Worm (Caenorhabditis elegans): ENCODE measurements around the gene cyp-29A2.
A peak's percentile ranks its signal among the peaks of the same experiment; 100 is the strongest.

Gene cyp-29A2

DNA sequence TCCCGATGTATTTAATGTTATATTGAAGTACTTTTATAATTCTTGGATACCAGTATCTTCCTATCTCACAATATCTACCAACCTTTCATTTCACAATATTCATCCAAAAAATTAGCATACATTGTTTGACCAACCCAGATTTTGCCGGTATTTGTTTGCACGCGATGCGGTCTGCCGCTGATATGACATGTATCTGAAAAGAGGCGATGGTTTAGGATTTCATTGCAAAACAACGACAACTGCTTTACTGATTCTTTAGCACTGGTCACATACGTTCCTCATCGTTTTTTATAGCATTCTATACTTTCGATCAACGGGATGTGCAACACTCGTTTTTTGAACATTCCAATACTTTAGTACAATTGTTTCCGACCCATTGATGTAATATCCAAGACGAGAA lies 30.5 kb downstream of the cyp-29A2 start, which contains the start of gene mam-4:
Gene mam-4, plus strand, starts transcription at position 301 of the 400 bp plus-strand sequence.
- TF ChIP-seq vab-7 (GFP tag; IDR thresholded peaks at IDR 0.05) (no peak), unc-62 (GFP tag; optimal IDR thresholded peaks at IDR 0.05 in 1 of 2) (peak in 1 of 2 experiments; percentile 53), unc-62 (tag; optimal IDR thresholded peaks at IDR 0.05) (no peak)

DNA sequence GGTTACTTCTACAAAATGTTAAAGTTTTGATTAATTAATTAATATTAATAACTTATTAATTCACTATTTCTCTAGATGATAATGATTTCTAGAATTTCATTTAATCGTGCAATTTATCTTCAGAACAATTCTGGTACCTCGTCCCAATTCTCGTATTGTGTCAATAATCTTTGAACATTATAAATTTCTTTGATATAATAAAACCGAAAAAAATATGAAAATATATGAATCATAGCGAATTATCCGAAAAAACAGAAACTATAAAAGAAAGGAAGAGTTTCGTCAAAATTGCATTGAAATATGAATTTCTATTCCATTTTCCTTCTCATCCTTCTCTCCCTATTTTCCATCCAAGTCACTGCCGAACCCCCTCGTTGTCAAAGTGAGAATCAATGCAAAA lies 33.4 kb downstream of the cyp-29A2 start, which contains the start of gene T19B10.12:
Gene T19B10.12, plus strand, starts transcription at position 301 of the 400 bp plus-strand sequence.
- TF ChIP-seq aha-1 (tag), result peak; percentile 27
- TF ChIP-seq snpc-1.2 (GFP tag; IDR thresholded peaks at IDR 0.05), result no peak

DNA sequence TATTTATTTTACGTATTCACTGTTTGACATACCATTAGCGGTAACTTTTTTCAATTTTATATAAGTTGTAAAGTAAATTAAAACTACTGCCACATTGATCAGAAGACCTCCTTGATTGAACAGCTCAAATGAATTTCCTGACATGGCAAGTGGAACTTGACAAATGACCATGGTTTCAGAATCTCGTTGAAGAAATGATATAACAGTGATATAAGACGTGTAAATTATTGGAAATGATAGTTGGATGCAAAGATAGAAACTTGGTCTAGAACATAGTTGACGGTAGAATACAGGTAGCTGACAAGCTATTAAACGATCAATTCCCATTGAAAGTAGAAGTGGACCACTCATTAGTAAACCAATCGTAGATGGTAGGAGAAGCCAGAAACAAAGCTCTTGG lies 34.4 kb downstream of the cyp-29A2 start:
- no peak for TF ChIP-seq lin-38 (GFP tag; IDR thresholded peaks at IDR 0.05)
- no peak for TF ChIP-seq nhr-11 (tag; optimal IDR thresholded peaks at IDR 0.05)
- TF ChIP-seq dmd-8 (GFP tag; IDR thresholded peaks at IDR 0.05), result no peak
- TF ChIP-seq hlh-11 (tag; optimal IDR thresholded peaks at IDR 0.05), result no peak
- no peak for TF ChIP-seq spr-3 (GFP tag; optimal IDR thresholded peaks at IDR 0.05)
- peak in 1 of 2 experiments; percentile 95 for TF ChIP-seq unc-62 (GFP tag; optimal IDR thresholded peaks at IDR 0.05 in 1 of 2)
- no peak for TF ChIP-seq unc-62 (tag; optimal IDR thresholded peaks at IDR 0.05)
- no peak for TF ChIP-seq zfp-2 (tag; optimal IDR thresholded peaks at IDR 0.05)

DNA sequence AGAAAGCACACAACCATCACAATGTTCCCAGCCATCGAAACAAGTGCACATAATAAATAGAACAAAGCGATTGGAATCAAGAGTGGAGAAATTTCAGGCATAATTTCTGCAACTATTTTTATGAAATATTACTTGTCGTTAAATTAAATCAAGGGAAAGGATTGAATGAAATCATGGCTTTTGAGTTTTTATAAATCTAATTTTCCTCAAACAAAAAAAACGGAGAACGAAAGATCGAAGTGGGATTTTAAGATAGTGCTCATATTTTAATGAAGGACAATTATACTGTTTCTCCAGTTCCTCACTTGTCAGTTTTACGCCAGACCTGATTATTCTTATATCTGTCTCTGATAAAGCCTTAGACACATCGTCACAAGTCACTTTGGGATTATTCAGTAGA lies 35.0 kb downstream of the cyp-29A2 start, which contains the start of gene srsx-33:
Gene srsx-33, minus strand, starts transcription at position 101 of the 400 bp plus-strand sequence.
- TF ChIP-seq ztf-7 (tag; optimal IDR thresholded peaks at IDR 0.05) (no peak), cey-2 (tag; optimal IDR thresholded peaks at IDR 0.05; ENCODE audit: borderline replicate concordance, insufficient read depth) (no peak), dpl-1 (GFP tag; optimal IDR thresholded peaks at IDR 0.05) (no peak), mep-1 (tag; optimal IDR thresholded peaks at IDR 0.05) (no peak), spr-3 (GFP tag; optimal IDR thresholded peaks at IDR 0.05) (no peak), nhr-48 (tag; optimal IDR thresholded peaks at IDR 0.05) (no peak), mdt-29 (GFP tag; IDR thresholded peaks at IDR 0.05) (no peak), hif-1 (tag; optimal IDR thresholded peaks at IDR 0.05) (no peak)

DNA sequence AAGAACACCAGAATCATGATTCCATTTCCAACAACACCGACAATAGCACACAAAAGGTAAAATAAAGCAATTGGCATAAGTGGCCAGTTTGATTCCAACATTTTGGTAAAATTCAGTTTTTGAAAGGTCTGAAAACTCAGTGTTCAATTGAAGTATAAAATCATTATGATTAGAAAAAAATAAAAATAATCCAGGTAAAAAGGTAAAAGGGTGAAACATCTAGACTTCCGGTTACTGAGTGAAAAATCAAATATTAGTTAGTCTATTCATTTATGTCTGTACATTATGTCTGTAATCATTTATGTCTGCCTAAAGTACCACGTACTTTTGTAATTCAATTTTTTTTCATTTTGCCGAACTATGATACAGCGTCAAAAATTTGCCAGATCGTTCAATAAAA lies 37.6 kb downstream of the cyp-29A2 start, which contains the start of gene srsx-31:
Gene srsx-31, minus strand, starts transcription at position 101 of the 400 bp plus-strand sequence.
- TF ChIP-seq lsy-2 (tag; optimal IDR thresholded peaks at IDR 0.05), result no peak

DNA sequence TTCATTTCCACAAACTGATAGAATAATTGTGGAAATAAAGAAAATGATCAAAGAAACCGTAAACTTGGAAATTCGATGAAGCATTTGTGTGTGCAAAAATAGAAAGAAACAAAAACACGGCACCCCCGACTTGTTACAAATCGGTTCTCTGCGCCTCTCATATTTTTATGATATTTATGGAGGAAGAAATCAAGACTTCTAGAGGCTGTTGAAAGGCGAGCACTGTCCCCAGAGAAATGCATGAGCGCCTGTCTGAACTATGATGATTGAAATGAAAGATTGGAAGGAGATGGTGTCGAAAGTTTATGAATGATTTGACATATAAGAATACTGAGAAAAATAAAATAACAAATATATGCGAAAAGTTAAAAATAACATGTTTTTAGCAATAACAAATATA lies 41.5 kb downstream of the cyp-29A2 start, which contains the start of gene lgc-36:
Gene lgc-36, minus strand, starts transcription at position 101 of the 400 bp plus-strand sequence.
- TF ChIP-seq unc-62 (GFP tag; optimal IDR thresholded peaks at IDR 0.05 in 1 of 2) (peak in 1 of 2 experiments; percentile 7), unc-62 (tag; optimal IDR thresholded peaks at IDR 0.05) (no peak), cey-2 (tag; optimal IDR thresholded peaks at IDR 0.05; ENCODE audit: borderline replicate concordance, insufficient read depth) (no peak)

DNA sequence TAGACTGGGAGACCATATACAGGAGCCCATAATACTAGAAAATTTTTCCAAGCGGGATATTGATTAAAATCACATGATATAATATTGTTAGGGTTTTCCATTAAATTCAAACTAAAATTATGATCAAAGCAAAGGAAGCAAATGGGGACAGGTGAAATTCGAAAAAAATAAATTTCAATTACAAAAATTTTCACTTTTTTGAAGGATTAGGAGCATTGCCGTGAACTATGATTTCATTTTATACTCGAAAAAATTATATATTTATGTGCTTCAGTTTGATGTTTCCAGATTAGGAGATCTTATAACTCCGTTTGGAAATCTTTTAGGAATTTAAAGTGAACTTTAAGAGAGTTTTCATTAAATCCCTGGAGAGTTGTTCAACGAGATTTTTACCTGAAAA lies 43.2 kb downstream of the cyp-29A2 start, which contains the start of gene F07B10.7:
Gene F07B10.7, minus strand, starts transcription at position 101 of the 400 bp plus-strand sequence.
- TF ChIP-seq nhr-76 (tag; optimal IDR thresholded peaks at IDR 0.05), result no peak

DNA sequence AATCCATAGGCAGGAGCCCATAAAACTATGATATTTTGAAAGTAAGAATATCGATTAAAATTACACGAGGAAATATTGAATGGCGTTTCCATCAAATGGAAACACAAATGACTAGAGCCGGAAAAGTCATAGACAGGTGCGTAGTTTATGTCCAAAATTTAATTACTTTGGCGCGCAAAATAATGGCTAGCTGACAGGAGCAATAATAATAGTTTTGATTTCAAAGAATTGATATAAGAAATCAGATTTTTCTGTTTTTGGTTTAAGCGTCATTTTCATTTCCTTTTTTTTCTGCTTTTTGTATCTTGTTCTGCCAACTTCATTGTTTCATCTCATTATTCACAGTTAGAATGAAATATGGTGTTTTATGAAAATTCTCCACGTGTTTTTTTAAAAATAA lies 45.6 kb downstream of the cyp-29A2 start, which contains the start of gene F07B10.4:
Gene F07B10.4, minus strand, starts transcription at position 101 of the 400 bp plus-strand sequence.
- TF ChIP-seq mxl-3 (GFP tag; optimal IDR thresholded peaks at IDR 0.05) (no peak), spr-1 (tag; optimal IDR thresholded peaks at IDR 0.05) (no peak), nhr-42 (GFP tag; IDR thresholded peaks at IDR 0.05) (no peak), daf-19 (GFP tag; conservative IDR thresholded peaks at IDR 0.05) (no peak)

DNA sequence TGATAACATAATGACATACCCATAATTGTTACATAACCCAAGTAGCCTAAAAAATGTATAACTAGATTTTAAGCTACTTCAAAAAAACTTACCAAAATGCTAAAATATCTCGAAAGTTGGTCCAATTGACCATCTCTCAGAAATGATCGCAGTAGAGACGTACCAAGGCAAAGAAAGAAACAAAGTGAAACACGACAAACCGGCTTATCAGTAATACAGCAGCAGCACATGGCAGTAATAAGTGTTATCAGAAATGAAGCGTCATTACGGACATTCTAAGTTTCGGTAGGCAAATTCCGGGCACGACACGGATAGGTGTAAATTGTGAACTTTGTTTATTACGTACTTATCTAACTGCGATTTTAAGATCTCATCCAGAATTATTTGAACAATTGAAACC lies 48.1 kb downstream of the cyp-29A2 start, which contains the start of gene cln-3.1:
Gene cln-3.1, minus strand, starts transcription at position 171 of the 400 bp plus-strand sequence.
- TF ChIP-seq dmd-6 (GFP tag; IDR thresholded peaks at IDR 0.05), result peak; percentile 66
- peak; percentile 37 for TF ChIP-seq nhr-28 (tag; optimal IDR thresholded peaks at IDR 0.05)
- TF ChIP-seq lin-1 (GFP tag; IDR thresholded peaks at IDR 0.05), result no peak
- no peak for TF ChIP-seq nhr-42 (GFP tag; IDR thresholded peaks at IDR 0.05)
- TF ChIP-seq F49E8.2 (tag; optimal IDR thresholded peaks at IDR 0.05; ENCODE audit: borderline replicate concordance), result no peak
- peak in 1 of 2 experiments; percentile 10 for TF ChIP-seq unc-62 (GFP tag; optimal IDR thresholded peaks at IDR 0.05 in 1 of 2)
- TF ChIP-seq unc-62 (tag; optimal IDR thresholded peaks at IDR 0.05), result no peak
- TF ChIP-seq zfp-2 (tag; optimal IDR thresholded peaks at IDR 0.05), result no peak
- no peak for TF ChIP-seq dmd-8 (GFP tag; IDR thresholded peaks at IDR 0.05)
- TF ChIP-seq lin-39 (tag; optimal IDR thresholded peaks at IDR 0.05), result no peak
- peak; percentile 63 for TF ChIP-seq pqm-1 (tag; optimal IDR thresholded peaks at IDR 0.05)
- no peak for TF ChIP-seq php-3 (GFP tag; IDR thresholded peaks at IDR 0.05)
- no peak for TF ChIP-seq F26F4.8 (GFP tag; conservative IDR thresholded peaks at IDR 0.05)
- no peak for TF ChIP-seq ztf-11 (tag; optimal IDR thresholded peaks at IDR 0.05)
- no peak for TF ChIP-seq ZK546.5 (tag; optimal IDR thresholded peaks at IDR 0.05)
- no peak for TF ChIP-seq hlh-11 (tag; optimal IDR thresholded peaks at IDR 0.05)
- TF ChIP-seq R02D3.7 (tag; optimal IDR thresholded peaks at IDR 0.05), result no peak
